Worm (Caenorhabditis elegans) whole organism, L4 larva: ENCODE data around the gene R10E4.7.

ENCODE experiments used
- F10B5.3 ChIP-seq: sonication (generic microtip); optimal IDR thresholded peaks from 2 replicates; lab custom pipeline; 2016; ENCODE audit warnings: mild to moderate bottlenecking, missing genetic modification characterization, missing compliant biosample characterization
- Y105C5A.15 ChIP-seq: fragments of 200-800 bp; sonication (Bioruptor generic); IDR thresholded peaks from 2 replicates; pipeline ENCODE4 v1.3.6; 2022; ENCODE audit warnings: missing genetic modification characterization, missing compliant biosample characterization
- aha-1 ChIP-seq: fragments of 150-350 bp; peaks from one replicate; lab custom pipeline; 2014; ENCODE audit warnings: missing biosample characterization, missing genetic modification characterization
- aly-2 ChIP-seq: sonication (generic microtip); optimal IDR thresholded peaks from 2 replicates; lab custom pipeline; 2018; ENCODE audit warnings: missing biosample characterization, missing genetic modification characterization
- ama-1 ChIP-seq: fragments of 150-350 bp; optimal IDR thresholded peaks from 2 replicates; lab custom pipeline; 2014; ENCODE audit warnings: inconsistent platforms, mixed read lengths
- dpl-1 ChIP-seq: fragments of 150-350 bp; optimal IDR thresholded peaks from 2 replicates; lab custom pipeline; 2014; ENCODE audit warnings: missing biosample characterization, missing genetic modification reagents, missing genetic modification characterization
- dve-1 ChIP-seq: sonication (generic microtip); optimal IDR thresholded peaks from 2 replicates; lab custom pipeline; 2017; ENCODE audit warnings: antibody characterized with exemption, mild to moderate bottlenecking, missing genetic modification characterization, missing compliant biosample characterization; ENCODE audit not compliant: insufficient read depth
- egl-43 ChIP-seq: fragments of 200-800 bp; sonication (Bioruptor generic); IDR thresholded peaks from 2 replicates; pipeline ENCODE4 v1.3.6; 2022; ENCODE audit warnings: missing genetic modification reagents, missing genetic modification characterization, missing compliant biosample characterization
- hlh-11 ChIP-seq: fragments of 200-800 bp; sonication (Bioruptor generic); optimal IDR thresholded peaks from 2 replicates; lab custom pipeline; 2018; ENCODE audit warnings: mild to moderate bottlenecking, missing genetic modification characterization, missing compliant biosample characterization
- hlh-30 ChIP-seq: sonication (generic microtip); optimal IDR thresholded peaks from 2 replicates; lab custom pipeline; 2017; ENCODE audit warnings: antibody characterized with exemption, mild to moderate bottlenecking, missing genetic modification characterization, missing compliant biosample characterization; ENCODE audit not compliant: insufficient read depth
- jun-1 ChIP-seq: fragments of 150-350 bp; optimal IDR thresholded peaks from 2 replicates; lab custom pipeline; 2014; ENCODE audit warnings: missing biosample characterization, missing genetic modification reagents, missing genetic modification characterization
- lim-7 ChIP-seq: fragments of 200-800 bp; sonication (Bioruptor generic); IDR thresholded peaks from 2 replicates; pipeline ENCODE4 v1.3.6; 2022; ENCODE audit warnings: missing genetic modification characterization, missing compliant biosample characterization
- lir-3 ChIP-seq: sonication (generic microtip); optimal IDR thresholded peaks from 2 replicates; lab custom pipeline; 2016; ENCODE audit warnings: mild to moderate bottlenecking, missing genetic modification characterization, missing compliant biosample characterization
- lsy-2 ChIP-seq, 2 experiments: fragments of 150-350 bp in 1 of 2; sonication (generic microtip) in 1 of 2; optimal IDR thresholded peaks; 2 replicates each; lab custom pipeline; 2014 to 2017; ENCODE audit warnings: missing biosample characterization in 2 of 2, missing genetic modification characterization in 2 of 2
- mes-2 ChIP-seq: sonication (generic microtip); optimal IDR thresholded peaks from 2 replicates; lab custom pipeline; 2016; ENCODE audit warnings: missing genotype, mild to moderate bottlenecking, missing genetic modification characterization, missing compliant biosample characterization; ENCODE audit not compliant: poor library complexity, severe bottlenecking
- nhr-102 ChIP-seq: sonication (generic microtip); optimal IDR thresholded peaks from 2 replicates; lab custom pipeline; 2016; ENCODE audit warnings: mild to moderate bottlenecking, missing genetic modification characterization, moderate library complexity, missing compliant biosample characterization
- nhr-25 ChIP-seq: sonication (generic microtip); optimal IDR thresholded peaks from 2 replicates; lab custom pipeline; 2017; ENCODE audit warnings: missing genetic modification characterization, mild to moderate bottlenecking, missing compliant biosample characterization, antibody characterized with exemption, moderate library complexity, borderline replicate concordance; ENCODE audit not compliant: insufficient read depth
- nhr-28 ChIP-seq: fragments of 150-350 bp; optimal IDR thresholded peaks from 2 replicates; lab custom pipeline; 2014; ENCODE audit warnings: missing biosample characterization, missing genetic modification characterization
- nhr-48 ChIP-seq: sonication (generic microtip); optimal IDR thresholded peaks from 2 replicates; lab custom pipeline; 2016; ENCODE audit warnings: mild to moderate bottlenecking, missing genetic modification characterization, missing compliant biosample characterization
- nhr-6 ChIP-seq: fragments of 150-350 bp; optimal IDR thresholded peaks from 2 replicates; lab custom pipeline; 2014; ENCODE audit warnings: missing biosample characterization, missing genetic modification characterization
- nhr-77 ChIP-seq: fragments of 150-350 bp; optimal IDR thresholded peaks from 2 replicates; lab custom pipeline; 2014; ENCODE audit warnings: missing biosample characterization, missing genetic modification characterization
- pha-4 ChIP-seq, 2 experiments: fragments of 150-350 bp in 1 of 2; fragments of 200-800 bp in 1 of 2; sonication (Bioruptor generic) in 1 of 2; IDR thresholded peaks in 1 of 2; optimal IDR thresholded peaks in 1 of 2; 2 replicates each; pipeline versions ENCODE4 v1.3.6 to Lab custom; 2014 to 2022; ENCODE audit warnings: missing genetic modification characterization in 2 of 2, missing genetic modification reagents in 2 of 2, missing biosample characterization in 1 of 2, missing compliant biosample characterization in 1 of 2
- rbr-2 ChIP-seq: sonication (generic microtip); optimal IDR thresholded peaks from 2 replicates; lab custom pipeline; 2016; ENCODE audit warnings: missing genotype, missing genetic modification characterization, missing compliant biosample characterization
- sdz-12 ChIP-seq: fragments of 200-800 bp; sonication (Bioruptor generic); optimal IDR thresholded peaks from 2 replicates; lab custom pipeline; 2018; ENCODE audit warnings: mild to moderate bottlenecking, missing genetic modification characterization, missing compliant biosample characterization
- set-16 ChIP-seq: fragments of 200-800 bp; sonication (Bioruptor generic); IDR thresholded peaks from 2 replicates; pipeline ENCODE4 v1.3.6; 2022; ENCODE audit warnings: missing genetic modification reagents, missing genetic modification characterization, missing compliant biosample characterization
- skn-1 ChIP-seq: fragments of 150-350 bp; optimal IDR thresholded peaks from 2 replicates; lab custom pipeline; 2014; ENCODE audit warnings: missing biosample characterization, missing genetic modification characterization
- tra-1 ChIP-seq: fragments of 200-800 bp; sonication (Bioruptor generic); IDR thresholded peaks from 2 replicates; pipeline ENCODE4 v1.3.6; 2022; ENCODE audit warnings: missing genetic modification reagents, missing genetic modification characterization, missing compliant biosample characterization
- unc-62 ChIP-seq, 3 experiments: fragments of 150-350 bp in 1 of 3; sonication (generic microtip); optimal IDR thresholded peaks in 2 of 3; peaks in 1 of 3; 1 replicate in 1 of 3; 2 replicates in 2 of 3; lab custom pipeline; 2014 to 2017; ENCODE audit warnings: missing biosample characterization in 3 of 3, missing genetic modification characterization in 3 of 3, missing genetic modification reagents in 3 of 3, missing genotype in 1 of 3
- zfp-3 ChIP-seq: fragments of 200-800 bp; sonication (Bioruptor generic); conservative IDR thresholded peaks from 2 replicates; pipeline ENCODE4 v1.3.6; 2022; ENCODE audit warnings: missing genetic modification reagents, missing genetic modification characterization, missing compliant biosample characterization
- zip-2 ChIP-seq: fragments of 150-350 bp; optimal IDR thresholded peaks from 2 replicates; lab custom pipeline; 2014; ENCODE audit warnings: missing biosample characterization, missing genetic modification characterization

The R10E4.7 gene

ce11 chrIII:4275704-4276103 is 18.9 kb upstream of the R10E4.7 start:
- TF ChIP-seq unc-62 (GFP tag; optimal IDR thresholded peaks at IDR 0.05 in 1 of 2; lab: Kevin White, UChicago), result peak in 1 of 2 experiments; percentile 23
- no peak for TF ChIP-seq unc-62 (tag; optimal IDR thresholded peaks at IDR 0.05; lab: Kevin White, UChicago)
- peak; percentile 8 for TF ChIP-seq ama-1 (lab: Kevin White, UChicago)
- no peak for TF ChIP-seq zip-2 (tag; lab: Kevin White, UChicago)
- TF ChIP-seq jun-1 (tag; lab: Kevin White, UChicago), result peak; percentile 15
- no peak for TF ChIP-seq skn-1 (tag; lab: Kevin White, UChicago)
- peak; percentile 15 for TF ChIP-seq dpl-1 (GFP tag; lab: Kevin White, UChicago)
- no peak for TF ChIP-seq aly-2 (tag; lab: Kevin White, UChicago)

- TF ChIP-seq set-16 (GFP tag; lab: Robert Waterston, UW) (peak; percentile 32; the same call in 1 of the 2 replicates), dve-1 (tag; lab: Kevin White, UChicago) (no peak)
Measured at ce11 chrIII:4276277-4276676, 18.3 kb upstream of the R10E4.7 start.

ce11 chrIII:4277762-4278161 is 16.9 kb upstream of the R10E4.7 start:
- TF ChIP-seq aha-1 (tag; lab: Kevin White, UChicago), result peak; percentile 58
- no peak for TF ChIP-seq zfp-3 (GFP tag; lab: Robert Waterston, UW)
- TF ChIP-seq unc-62 (GFP tag; optimal IDR thresholded peaks at IDR 0.05 in 1 of 2; lab: Kevin White, UChicago), result peak in 1 of 2 experiments; percentile 53
- TF ChIP-seq unc-62 (tag; optimal IDR thresholded peaks at IDR 0.05; lab: Kevin White, UChicago), result no peak
- TF ChIP-seq mes-2 (tag; lab: Kevin White, UChicago), result peak; percentile 6
- TF ChIP-seq, all 104 proteins: peak for 3

- peak in 1 of 2 experiments; percentile 47 for TF ChIP-seq unc-62 (GFP tag; optimal IDR thresholded peaks at IDR 0.05 in 1 of 2; lab: Kevin White, UChicago)
- no peak for TF ChIP-seq unc-62 (tag; optimal IDR thresholded peaks at IDR 0.05; lab: Kevin White, UChicago)
- no peak for TF ChIP-seq nhr-48 (tag; lab: Kevin White, UChicago)
- no peak for TF ChIP-seq tra-1 (GFP tag; lab: Robert Waterston, UW)
- peak; percentile 16; the same call in 1 of the 2 replicates for TF ChIP-seq egl-43 (GFP tag; lab: Robert Waterston, UW)
Measured at ce11 chrIII:4278203-4278602, 16.4 kb upstream of the R10E4.7 start.

ce11 chrIII:4280215-4281173 is 14.1 kb upstream of the R10E4.7 start, which contains the start of gene sup-26:
Gene sup-26, minus strand, starts transcription at chrIII:4280224.
- TF ChIP-seq hlh-11 (tag; lab: Kevin White, UChicago) (peak; percentile 41), sdz-12 (GFP tag; lab: Kevin White, UChicago) (peak; percentile 20), rbr-2 (peak; percentile 32), dve-1 (tag; lab: Kevin White, UChicago) (peak; percentile 5), nhr-77 (no peak), unc-62 (GFP tag; optimal IDR thresholded peaks at IDR 0.05 in 1 of 2; lab: Kevin White, UChicago) (peak in 1 of 2 experiments; percentile 57), unc-62 (tag; optimal IDR thresholded peaks at IDR 0.05; lab: Kevin White, UChicago) (no peak), nhr-6 (tag; lab: Kevin White, UChicago) (peak; percentile 90), pha-4 (GFP tag; IDR thresholded peaks at IDR 0.05; lab: Robert Waterston, UW) (no peak), pha-4 (tag; optimal IDR thresholded peaks at IDR 0.05; lab: Kevin White, UChicago) (peak; percentile 32), nhr-28 (peak; percentile 11), set-16 (GFP tag; lab: Robert Waterston, UW) (peak; percentile 87), hlh-30 (peak; percentile 47), lir-3 (tag; lab: Kevin White, UChicago) (no peak), Y105C5A.15 (GFP tag; lab: Robert Waterston, UW) (no peak), nhr-25 (tag; lab: Kevin White, UChicago) (peak; percentile 15), lsy-2 (tag; optimal IDR thresholded peaks at IDR 0.05; lab: Kevin White, UChicago) (peak in 1 of 2 experiments; percentile 61), nhr-102 (no peak), F10B5.3 (tag; lab: Kevin White, UChicago) (peak; percentile 29), aha-1 (tag; lab: Kevin White, UChicago) (peak; percentile 90), lim-7 (GFP tag; lab: Robert Waterston, UW) (no peak)
